Worm (Caenorhabditis elegans) whole organism, young adult: ENCODE measurements around the gene pinn-1.
A peak's percentile ranks its signal among the peaks of the same experiment; 100 is the strongest.

ENCODE experiments used
- B0035.1 ChIP-seq: sonication (generic microtip); optimal IDR thresholded peaks from 2 replicates; lab custom pipeline; 2016; ENCODE audit warnings: missing genetic modification characterization, mild to moderate bottlenecking, missing compliant biosample characterization, missing genotype, missing genetic modification reagents
- B0336.3 ChIP-seq: fragments of 200-800 bp; sonication (Bioruptor generic); IDR thresholded peaks from 2 replicates; pipeline ENCODE4 v1.3.6; 2022; ENCODE audit warnings: missing genetic modification characterization, missing compliant biosample characterization
- F23B12.7 ChIP-seq: sonication (generic microtip); optimal IDR thresholded peaks from 2 replicates; lab custom pipeline; 2017; ENCODE audit warnings: missing genetic modification characterization, mild to moderate bottlenecking, missing compliant biosample characterization, antibody characterized with exemption, moderate library complexity; ENCODE audit not compliant: insufficient read depth
- F57A8.1 ChIP-seq: fragments of 200-800 bp; sonication (Bioruptor generic); optimal IDR thresholded peaks from 2 replicates; lab custom pipeline; 2018; ENCODE audit warnings: mild to moderate bottlenecking, missing genetic modification characterization, moderate library complexity, missing compliant biosample characterization
- Y53G8AR.9 ChIP-seq: fragments of 200-800 bp; sonication (Bioruptor generic); conservative IDR thresholded peaks from 2 replicates; pipeline ENCODE4 v1.3.6; 2022; ENCODE audit warnings: missing genetic modification reagents, missing genetic modification characterization, missing compliant biosample characterization
- Y67H2A.10 ChIP-seq: fragments of 200-800 bp; sonication (Bioruptor generic); conservative IDR thresholded peaks from 2 replicates; pipeline ENCODE4 v1.3.6; 2022; ENCODE audit warnings: missing genetic modification reagents, missing genetic modification characterization, missing compliant biosample characterization
- Y79H2A.3 ChIP-seq: fragments of 200-800 bp; sonication (Bioruptor generic); conservative IDR thresholded peaks from 2 replicates; pipeline ENCODE4 v1.3.6; 2022; ENCODE audit warnings: missing genetic modification reagents, missing genetic modification characterization, missing compliant biosample characterization
- aptf-2 ChIP-seq: fragments of 200-800 bp; sonication (Bioruptor generic); conservative IDR thresholded peaks from 2 replicates; pipeline ENCODE4 v1.3.6; 2022; ENCODE audit warnings: missing genetic modification reagents, missing genetic modification characterization, missing compliant biosample characterization
- attf-6 ChIP-seq: fragments of 200-800 bp; sonication (Bioruptor generic); IDR thresholded peaks from 2 replicates; pipeline ENCODE4 v1.3.6; 2022; ENCODE audit warnings: missing genetic modification reagents, missing genetic modification characterization, missing compliant biosample characterization
- ceh-27 ChIP-seq: fragments of 200-800 bp; sonication (Bioruptor generic); optimal IDR thresholded peaks from 2 replicates; lab custom pipeline; 2018; ENCODE audit warnings: mild to moderate bottlenecking, missing genetic modification characterization, moderate library complexity, missing compliant biosample characterization
- ceh-40 ChIP-seq: fragments of 200-800 bp; sonication (Bioruptor generic); IDR thresholded peaks from 2 replicates; pipeline ENCODE4 v1.3.6; 2022; ENCODE audit warnings: missing genetic modification characterization, missing compliant biosample characterization
- ets-4 ChIP-seq: fragments of 200-800 bp; sonication (Bioruptor generic); optimal IDR thresholded peaks from 2 replicates; lab custom pipeline; 2018; ENCODE audit warnings: mild to moderate bottlenecking, missing genetic modification characterization, missing compliant biosample characterization
- hmg-20 ChIP-seq: fragments of 200-800 bp; sonication (Bioruptor generic); IDR thresholded peaks from 2 replicates; pipeline ENCODE4 v1.3.6; 2022; ENCODE audit warnings: missing genetic modification reagents, missing genetic modification characterization, missing compliant biosample characterization
- hrde-1 ChIP-seq: sonication (generic microtip); optimal IDR thresholded peaks from 2 replicates; lab custom pipeline; 2016; ENCODE audit warnings: missing genetic modification characterization, mild to moderate bottlenecking, missing compliant biosample characterization, moderate library complexity, missing genotype, missing genetic modification reagents, borderline replicate concordance
- let-607 ChIP-seq, 2 experiments: fragments of 200-800 bp in 1 of 2; sonication (Bioruptor generic) in 1 of 2; sonication (generic microtip) in 1 of 2; optimal IDR thresholded peaks; 2 replicates each; lab custom pipeline; 2016 to 2018; ENCODE audit warnings: mild to moderate bottlenecking in 2 of 2, missing compliant biosample characterization in 2 of 2, missing genetic modification characterization in 2 of 2, moderate library complexity in 2 of 2, missing genotype in 1 of 2
- lin-26 ChIP-seq: fragments of 200-800 bp; sonication (Bioruptor generic); IDR thresholded peaks from 2 replicates; pipeline ENCODE4 v1.3.6; 2022; ENCODE audit warnings: missing genetic modification reagents, missing genetic modification characterization, missing compliant biosample characterization
- lsl-1 ChIP-seq: fragments of 200-800 bp; sonication (Bioruptor generic); optimal IDR thresholded peaks from 2 replicates; lab custom pipeline; 2018; ENCODE audit warnings: mild to moderate bottlenecking, missing genetic modification characterization, moderate library complexity, missing compliant biosample characterization
- madf-8 ChIP-seq: fragments of 200-800 bp; sonication (Bioruptor generic); conservative IDR thresholded peaks from 2 replicates; pipeline ENCODE4 v1.3.6; 2022; ENCODE audit warnings: missing genetic modification reagents, missing genetic modification characterization, missing compliant biosample characterization
- mel-28 ChIP-seq: sonication (generic microtip); optimal IDR thresholded peaks from 2 replicates; lab custom pipeline; 2016; ENCODE audit warnings: borderline replicate concordance, mild to moderate bottlenecking, missing genetic modification characterization, missing compliant biosample characterization
- nfya-1 ChIP-seq: sonication (generic microtip); optimal IDR thresholded peaks from 2 replicates; lab custom pipeline; 2017; ENCODE audit warnings: antibody characterized with exemption, missing compliant biosample characterization, missing genetic modification characterization, borderline replicate concordance; ENCODE audit not compliant: insufficient read depth
- nfya-2 ChIP-seq: fragments of 200-800 bp; sonication (Bioruptor generic); IDR thresholded peaks from 2 replicates; pipeline ENCODE4 v1.3.6; 2022; ENCODE audit warnings: missing genetic modification reagents, missing genetic modification characterization, missing compliant biosample characterization
- nhr-120 ChIP-seq: fragments of 200-800 bp; sonication (Bioruptor generic); IDR thresholded peaks from 2 replicates; pipeline ENCODE4 v1.3.6; 2022; ENCODE audit warnings: missing genetic modification characterization, missing compliant biosample characterization
- nhr-27 ChIP-seq: fragments of 200-800 bp; sonication (Bioruptor generic); optimal IDR thresholded peaks from 2 replicates; lab custom pipeline; 2018; ENCODE audit warnings: mild to moderate bottlenecking, missing genetic modification characterization, moderate library complexity, missing compliant biosample characterization
- nhr-80 ChIP-seq: sonication (generic microtip); optimal IDR thresholded peaks from 2 replicates; lab custom pipeline; 2016; ENCODE audit warnings: missing genetic modification characterization, missing compliant biosample characterization
- rec-8 ChIP-seq, 2 experiments: sonication (generic microtip); optimal IDR thresholded peaks; 2 replicates each; lab custom pipeline; 2016; ENCODE audit warnings: mild to moderate bottlenecking in 2 of 2, missing genetic modification characterization in 2 of 2, missing genetic modification reagents in 2 of 2, missing genotype in 2 of 2, missing biosample characterization in 1 of 2, missing compliant biosample characterization in 1 of 2, moderate library complexity in 1 of 2
- repo-1 ChIP-seq: sonication (generic microtip); optimal IDR thresholded peaks from 2 replicates; lab custom pipeline; 2017; ENCODE audit warnings: mild to moderate bottlenecking, missing genetic modification characterization, missing compliant biosample characterization
- snpc-3.4 ChIP-seq: sonication (generic microtip); optimal IDR thresholded peaks from 2 replicates; lab custom pipeline; 2017; ENCODE audit warnings: missing genetic modification characterization, mild to moderate bottlenecking, missing compliant biosample characterization, antibody characterized with exemption, moderate library complexity, missing genotype, missing genetic modification reagents
- tlf-1 ChIP-seq: fragments of 200-800 bp; sonication (Bioruptor generic); optimal IDR thresholded peaks from 2 replicates; lab custom pipeline; 2018; ENCODE audit warnings: mild to moderate bottlenecking, missing genetic modification characterization, missing compliant biosample characterization
- unc-130 ChIP-seq: sonication (generic microtip); optimal IDR thresholded peaks from 2 replicates; lab custom pipeline; 2016; ENCODE audit warnings: missing genetic modification reagents, missing genetic modification characterization, missing compliant biosample characterization
- zfh-2 ChIP-seq: fragments of 200-800 bp; sonication (Bioruptor generic); conservative IDR thresholded peaks from 2 replicates; pipeline ENCODE4 v1.3.6; 2022; ENCODE audit warnings: missing genetic modification reagents, missing genetic modification characterization, missing compliant biosample characterization
- ztf-25 ChIP-seq: fragments of 200-800 bp; sonication (Bioruptor generic); IDR thresholded peaks from 2 replicates; pipeline ENCODE4 v1.3.6; 2022; ENCODE audit warnings: missing genetic modification reagents, missing genetic modification characterization, missing compliant biosample characterization
- ztf-28 ChIP-seq: fragments of 200-800 bp; sonication (Bioruptor generic); IDR thresholded peaks from 2 replicates; pipeline ENCODE4 v1.3.6; 2022; ENCODE audit warnings: missing genetic modification reagents, missing genetic modification characterization, missing compliant biosample characterization

The pinn-1 gene

DNA sequence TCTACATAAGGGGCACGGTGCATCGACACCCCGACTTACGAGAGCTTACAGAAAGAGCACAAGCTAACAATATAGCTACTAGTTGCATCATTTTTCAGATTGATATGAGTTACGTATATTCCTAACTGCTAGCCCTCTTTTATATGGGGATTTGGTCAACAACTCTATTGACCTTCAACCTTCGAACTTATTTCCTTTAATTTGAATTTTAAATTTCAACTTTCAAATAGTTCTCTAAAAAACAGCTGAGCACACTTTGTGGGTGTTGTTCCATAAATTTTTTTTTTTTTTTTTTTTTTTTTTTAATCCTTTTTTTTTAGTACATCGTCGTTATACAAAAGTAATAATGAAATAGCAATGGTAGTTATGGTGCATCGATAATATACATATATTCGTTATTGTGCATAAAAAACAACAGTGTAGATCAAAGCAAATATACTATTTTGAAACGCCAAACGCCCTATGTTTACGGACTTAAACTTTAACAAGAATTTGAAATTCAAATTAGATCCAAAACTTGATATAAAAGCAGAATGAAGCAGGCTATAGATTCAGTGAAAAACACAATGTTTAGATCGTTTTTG lies 22.2 kb downstream of the pinn-1 start, which contains the start of the genes Y110A2AL.9 and Y110A2AL.3:
Y110A2AL.9 (minus strand) TSS at position 101 of the 584 bp plus-strand sequence.
Y110A2AL.3 (plus strand) TSS at position 534 of the 584 bp plus-strand sequence.
- no peak for TF ChIP-seq tlf-1
- TF ChIP-seq ztf-25 (GFP tag; lab: Robert Waterston, UW), result no peak
- no peak for TF ChIP-seq nfya-1 (tag; lab: Kevin White, UChicago)
- TF ChIP-seq F57A8.1 (GFP tag; lab: Kevin White, UChicago), result no peak
- TF ChIP-seq nhr-80 (tag; lab: Kevin White, UChicago), result no peak
- TF ChIP-seq hrde-1, result no peak
- no peak for TF ChIP-seq B0336.3

DNA sequence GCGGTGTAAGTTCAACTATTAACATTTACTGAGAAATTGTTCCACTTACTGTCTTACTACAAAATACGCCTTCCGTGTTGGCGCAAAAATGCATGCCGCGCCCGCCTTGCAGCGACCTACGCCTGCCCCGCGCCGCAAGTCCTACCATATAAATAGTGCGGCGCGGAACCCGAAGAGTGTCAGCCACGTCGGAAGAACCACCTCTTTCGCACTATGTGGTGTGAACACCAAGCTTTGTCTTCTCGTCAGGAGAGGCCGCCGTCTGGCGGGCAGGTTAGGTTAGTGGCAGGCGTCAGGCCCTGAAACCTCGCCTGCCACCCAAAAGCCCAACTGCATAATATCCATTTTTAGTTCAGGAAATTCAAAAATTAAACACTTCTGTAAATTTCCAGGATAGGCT lies 23.5 kb downstream of the pinn-1 start:
- no peak for TF ChIP-seq nhr-27
- 0 out of 2 replicates have a peak, but pooled peaks have one; percentile 28 for TF ChIP-seq nhr-120
- no peak for TF ChIP-seq F23B12.7 (tag; lab: Kevin White, UChicago)
- TF ChIP-seq ets-4 (GFP tag; lab: Kevin White, UChicago), result no peak
- no peak for TF ChIP-seq unc-130
- peak; percentile 55; the same call in 1 of the 2 replicates for TF ChIP-seq zfh-2 (GFP tag; lab: Robert Waterston, UW)
- no peak for TF ChIP-seq attf-6 (GFP tag; lab: Robert Waterston, UW)
- no peak for TF ChIP-seq aptf-2 (GFP tag; lab: Robert Waterston, UW)
- TF ChIP-seq lin-26 (GFP tag; lab: Robert Waterston, UW), result no peak
- no peak for TF ChIP-seq nfya-2 (GFP tag; lab: Robert Waterston, UW)
- TF ChIP-seq, all 124 proteins: peak for 2

DNA sequence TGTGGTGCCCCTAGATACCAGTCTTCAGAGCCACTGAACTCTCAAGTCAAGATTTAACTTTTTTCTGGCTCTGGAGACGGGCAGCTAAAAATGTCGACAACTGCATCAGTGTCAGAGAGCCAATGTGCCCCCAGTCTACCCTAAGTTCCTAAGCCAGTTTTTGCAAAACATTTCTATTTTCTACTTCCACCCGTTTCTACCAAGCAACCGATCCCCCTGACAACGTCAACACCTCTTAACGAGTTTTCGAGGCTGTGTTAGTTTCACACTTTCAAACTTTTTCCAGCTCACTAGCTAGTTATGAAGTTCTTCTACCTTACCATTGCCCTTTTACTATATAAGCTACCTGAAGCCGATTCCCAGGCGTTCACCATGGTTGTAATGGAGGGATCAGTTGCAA lies 24.6 kb downstream of the pinn-1 start, which contains the start of gene Y110A2AL.5:
Y110A2AL.5 (plus strand) TSS at position 301 of the 400 bp plus-strand sequence.
- no peak for TF ChIP-seq rec-8 (tag; optimal IDR thresholded peaks at IDR 0.05; lab: Kevin White, UChicago)
- no peak for TF ChIP-seq madf-8 (GFP tag; lab: Robert Waterston, UW)
- TF ChIP-seq hmg-20 (GFP tag; lab: Robert Waterston, UW), result no peak
- no peak for TF ChIP-seq ztf-25 (GFP tag; lab: Robert Waterston, UW)
- TF ChIP-seq ztf-28, result no peak
- TF ChIP-seq F23B12.7 (tag; lab: Kevin White, UChicago), result no peak
- TF ChIP-seq ceh-27 (GFP tag; lab: Kevin White, UChicago), result no peak
- TF ChIP-seq Y79H2A.3 (GFP tag; lab: Robert Waterston, UW), result no peak
- no peak for TF ChIP-seq attf-6 (GFP tag; lab: Robert Waterston, UW)
- no peak for TF ChIP-seq let-607 (tag; optimal IDR thresholded peaks at IDR 0.05; lab: Kevin White, UChicago)
- no peak for TF ChIP-seq Y53G8AR.9 (GFP tag; lab: Robert Waterston, UW)
- no peak for TF ChIP-seq B0035.1 (tag; lab: Kevin White, UChicago)
- TF ChIP-seq B0336.3, result no peak
- no peak for TF ChIP-seq repo-1
- no peak for TF ChIP-seq unc-130
- no peak for TF ChIP-seq Y67H2A.10 (GFP tag; lab: Robert Waterston, UW)
- no peak for TF ChIP-seq mel-28 (tag; lab: Kevin White, UChicago)
- no peak for TF ChIP-seq snpc-3.4
- no peak for TF ChIP-seq lsl-1 (GFP tag; lab: Kevin White, UChicago)

DNA sequence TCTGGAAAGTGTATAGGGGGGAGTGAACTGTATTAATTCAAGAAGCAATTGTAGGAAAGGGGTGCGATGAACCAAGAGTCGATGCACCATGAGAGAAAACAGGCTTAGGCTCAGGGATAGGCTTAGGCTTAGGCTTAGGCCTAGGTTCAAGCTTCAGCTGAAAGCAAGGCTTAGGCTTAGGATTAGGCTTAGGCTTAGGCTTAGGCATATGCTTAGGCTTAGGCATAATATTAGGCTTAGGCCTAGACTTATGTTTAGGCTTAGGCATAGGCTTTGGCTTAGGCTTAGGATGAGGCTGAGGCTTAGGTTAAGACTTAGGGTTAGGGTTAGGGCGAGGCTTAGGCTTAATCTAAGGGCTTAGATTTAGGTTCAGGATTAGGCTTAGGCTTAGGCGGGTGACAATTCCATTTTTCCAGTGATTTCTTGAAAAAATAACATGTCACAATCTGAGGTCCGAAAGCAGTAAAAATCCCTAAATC lies 26.2 kb downstream of the pinn-1 start:
- no peak for TF ChIP-seq ceh-40 (GFP tag; lab: Robert Waterston, UW)
